Worm (Caenorhabditis elegans) whole organism, young adult: ENCODE data around the gene ugt-47.
A peak's percentile ranks its signal among the peaks of the same experiment; 100 is the strongest.
"Not testable (repeated sequence)": the region's sequence is repeated elsewhere in the genome, so short reads cannot be mapped to it uniquely, and the experiment has no call there.

Experiments used
- C06A6.2 ChIP-seq: fragments of 200-800 bp; sonication (Bioruptor generic); conservative IDR thresholded peaks from 2 replicates; pipeline ENCODE4 v1.3.6; 2022; ENCODE audit warnings: missing genetic modification characterization, missing compliant biosample characterization
- C17E4.6 ChIP-seq: fragments of 200-800 bp; sonication (Bioruptor generic); IDR thresholded peaks from 2 replicates; pipeline ENCODE4 v1.3.6; 2022; ENCODE audit warnings: missing genetic modification reagents, missing genetic modification characterization, missing compliant biosample characterization
- D2030.7 ChIP-seq: fragments of 200-800 bp; sonication (Bioruptor generic); IDR thresholded peaks from 2 replicates; pipeline ENCODE4 v1.3.6; 2022; ENCODE audit warnings: missing genetic modification reagents, missing genetic modification characterization, missing compliant biosample characterization
- F37B4.10 ChIP-seq: fragments of 200-800 bp; sonication (Bioruptor generic); IDR thresholded peaks from 2 replicates; pipeline ENCODE4 v1.3.6; 2022; ENCODE audit warnings: missing genetic modification characterization, missing compliant biosample characterization
- K11D2.4 ChIP-seq: fragments of 200-800 bp; sonication (Bioruptor generic); IDR thresholded peaks from 2 replicates; pipeline ENCODE4 v1.3.6; 2022; ENCODE audit warnings: missing genetic modification reagents, missing genetic modification characterization, missing compliant biosample characterization
- Y53G8AR.9 ChIP-seq: fragments of 200-800 bp; sonication (Bioruptor generic); conservative IDR thresholded peaks from 2 replicates; pipeline ENCODE4 v1.3.6; 2022; ENCODE audit warnings: missing genetic modification reagents, missing genetic modification characterization, missing compliant biosample characterization
- Y79H2A.3 ChIP-seq: fragments of 200-800 bp; sonication (Bioruptor generic); conservative IDR thresholded peaks from 2 replicates; pipeline ENCODE4 v1.3.6; 2022; ENCODE audit warnings: missing genetic modification reagents, missing genetic modification characterization, missing compliant biosample characterization
- Y95B8A.8 ChIP-seq: fragments of 200-800 bp; sonication (Bioruptor generic); IDR thresholded peaks from 2 replicates; pipeline ENCODE4 v1.3.6; 2022; ENCODE audit warnings: missing genetic modification reagents, missing genetic modification characterization, missing compliant biosample characterization
- cebp-1 ChIP-seq, 2 experiments: fragments of 200-800 bp in 1 of 2; sonication (Bioruptor generic) in 1 of 2; sonication (generic microtip) in 1 of 2; IDR thresholded peaks in 1 of 2; optimal IDR thresholded peaks in 1 of 2; 2 replicates each; pipeline versions ENCODE4 v1.3.6 to Lab custom; 2017 to 2022; ENCODE audit warnings: missing compliant biosample characterization in 2 of 2, missing genetic modification characterization in 2 of 2, mild to moderate bottlenecking in 1 of 2, missing genetic modification reagents in 1 of 2, moderate library complexity in 1 of 2
- cebp-2 ChIP-seq: fragments of 200-800 bp; sonication (Bioruptor generic); IDR thresholded peaks from 2 replicates; pipeline ENCODE4 v1.3.6; 2022; ENCODE audit warnings: missing genetic modification characterization, missing compliant biosample characterization
- ceh-100 ChIP-seq: fragments of 200-800 bp; sonication (Bioruptor generic); IDR thresholded peaks from 2 replicates; pipeline ENCODE4 v1.3.6; 2022; ENCODE audit warnings: missing genetic modification reagents, missing genetic modification characterization, missing compliant biosample characterization
- ceh-27 ChIP-seq: fragments of 200-800 bp; sonication (Bioruptor generic); optimal IDR thresholded peaks from 2 replicates; lab custom pipeline; 2018; ENCODE audit warnings: mild to moderate bottlenecking, missing genetic modification characterization, moderate library complexity, missing compliant biosample characterization
- egl-44 ChIP-seq: fragments of 200-800 bp; sonication (Bioruptor generic); IDR thresholded peaks from 2 replicates; pipeline ENCODE4 v1.3.6; 2022; ENCODE audit warnings: missing genetic modification reagents, missing genetic modification characterization, missing compliant biosample characterization
- ekl-4 ChIP-seq: fragments of 200-800 bp; sonication (Bioruptor generic); IDR thresholded peaks from 2 replicates; pipeline ENCODE4 v1.3.6; 2022; ENCODE audit warnings: missing genetic modification reagents, missing genetic modification characterization, missing compliant biosample characterization
- him-1 ChIP-seq: sonication (generic microtip); optimal IDR thresholded peaks from 2 replicates; lab custom pipeline; 2016; ENCODE audit warnings: missing genotype, missing genetic modification reagents, missing genetic modification characterization, missing compliant biosample characterization
- let-526 ChIP-seq: fragments of 200-800 bp; sonication (Bioruptor generic); IDR thresholded peaks from 2 replicates; pipeline ENCODE4 v1.3.6; 2022; ENCODE audit warnings: missing genetic modification reagents, missing genetic modification characterization, missing compliant biosample characterization
- lir-1 ChIP-seq: fragments of 200-800 bp; sonication (Bioruptor generic); conservative IDR thresholded peaks from 2 replicates; pipeline ENCODE4 v1.3.6; 2022; ENCODE audit warnings: missing genetic modification reagents, missing genetic modification characterization, missing compliant biosample characterization
- madf-10 ChIP-seq: sonication (generic microtip); optimal IDR thresholded peaks from 2 replicates; lab custom pipeline; 2016; ENCODE audit warnings: mild to moderate bottlenecking, missing genetic modification characterization, missing compliant biosample characterization
- madf-8 ChIP-seq: fragments of 200-800 bp; sonication (Bioruptor generic); conservative IDR thresholded peaks from 2 replicates; pipeline ENCODE4 v1.3.6; 2022; ENCODE audit warnings: missing genetic modification reagents, missing genetic modification characterization, missing compliant biosample characterization
- mcd-1 ChIP-seq: fragments of 200-800 bp; sonication (Bioruptor generic); IDR thresholded peaks from 2 replicates; pipeline ENCODE4 v1.3.6; 2022; ENCODE audit warnings: missing genetic modification reagents, missing genetic modification characterization, missing compliant biosample characterization
- nfyb-1 ChIP-seq: fragments of 200-800 bp; sonication (Bioruptor generic); IDR thresholded peaks from 2 replicates; pipeline ENCODE4 v1.3.6; 2022; ENCODE audit warnings: missing genetic modification reagents, missing genetic modification characterization, missing compliant biosample characterization
- repo-1 ChIP-seq: sonication (generic microtip); optimal IDR thresholded peaks from 2 replicates; lab custom pipeline; 2017; ENCODE audit warnings: mild to moderate bottlenecking, missing genetic modification characterization, missing compliant biosample characterization
- zfh-2 ChIP-seq: fragments of 200-800 bp; sonication (Bioruptor generic); conservative IDR thresholded peaks from 2 replicates; pipeline ENCODE4 v1.3.6; 2022; ENCODE audit warnings: missing genetic modification reagents, missing genetic modification characterization, missing compliant biosample characterization
- ztf-28 ChIP-seq: fragments of 200-800 bp; sonication (Bioruptor generic); IDR thresholded peaks from 2 replicates; pipeline ENCODE4 v1.3.6; 2022; ENCODE audit warnings: missing genetic modification reagents, missing genetic modification characterization, missing compliant biosample characterization

ugt-47 gene

ce11 chrV:10049192-10049816 lies 49.1 kb downstream of the ugt-47 start (continued):
- peak; percentile 84 for TF ChIP-seq K11D2.4 (GFP tag; lab: Robert Waterston, UW)
- TF ChIP-seq Y95B8A.8: peak; percentile 60; the same call in 1 of the 2 replicates
- peak; percentile 49; the same call in 1 of the 2 replicates for TF ChIP-seq let-526
- TF ChIP-seq C06A6.2 (GFP tag; lab: Robert Waterston, UW): peak; percentile 44; the same call in 1 of the 2 replicates
- 0 out of 2 replicates have a peak, but pooled peaks have one; percentile 30 for TF ChIP-seq ztf-28 (GFP tag; lab: Robert Waterston, UW)
- TF ChIP-seq madf-8: peak; percentile 90
- TF ChIP-seq egl-44 (GFP tag; lab: Robert Waterston, UW): peak; percentile 63; the same call in 1 of the 2 replicates
- TF ChIP-seq nfyb-1: 0 out of 2 replicates have a peak, but pooled peaks have one; percentile 59
- peak; percentile 75 for TF ChIP-seq mcd-1 (GFP tag; lab: Robert Waterston, UW)
- peak; percentile 57; the same call in 1 of the 2 replicates for TF ChIP-seq Y53G8AR.9
- TF ChIP-seq cebp-1 (GFP tag; IDR thresholded peaks at IDR 0.05; lab: Robert Waterston, UW): peak; percentile 46; the same call in 1 of the 2 replicates
- not testable (repeated sequence) for TF ChIP-seq cebp-1 (tag; optimal IDR thresholded peaks at IDR 0.05; lab: Kevin White, UChicago)
- TF ChIP-seq C17E4.6: peak; percentile 78
- TF ChIP-seq ekl-4: peak; percentile 66; the same call in 1 of the 2 replicates

- TF ChIP-seq F37B4.10 (GFP tag; lab: Robert Waterston, UW) (no peak), Y79H2A.3 (no peak), lir-1 (GFP tag; lab: Robert Waterston, UW) (no peak), zfh-2 (GFP tag; lab: Robert Waterston, UW) (peak; percentile 57; the same call in 1 of the 2 replicates), ceh-100 (no peak), madf-10 (no peak), him-1 (tag; lab: Kevin White, UChicago) (no peak)
These were observed 51.2 kb downstream of the ugt-47 start for ce11 chrV:10047189-10047588.

- 0 out of 2 replicates have a peak, but pooled peaks have one; percentile 10 for TF ChIP-seq D2030.7
- no peak for TF ChIP-seq cebp-2
- TF ChIP-seq nfyb-1: 0 out of 2 replicates have a peak, but pooled peaks have one; percentile 31
- no peak for TF ChIP-seq repo-1 (tag; lab: Kevin White, UChicago)
- TF ChIP-seq ceh-27 (GFP tag; lab: Kevin White, UChicago): peak; percentile 4
These were observed 51.9 kb downstream of the ugt-47 start for ce11 chrV:10046503-10046902.
